Fruit fly (Drosophila melanogaster): ENCODE measurements around the gene CG3407.

dm6 chr2L:3844898-3845713, 31.9 kb upstream of the CG3407 start:
- no peak for TF ChIP-seq Gug (GFP tag; IDR thresholded peaks at IDR 0.05)
- TF ChIP-seq CG13296 (GFP tag; optimal IDR thresholded peaks at IDR 0.05) = no peak
- no peak for TF ChIP-seq CG31388 (GFP tag; optimal IDR thresholded peaks at IDR 0.05)
- no peak for TF ChIP-seq Dek (tag; optimal IDR thresholded peaks at IDR 0.05)
- no peak for TF ChIP-seq Lpt (GFP tag; optimal IDR thresholded peaks at IDR 0.05)
- no peak for TF ChIP-seq CG14050 (GFP tag; IDR thresholded peaks at IDR 0.05)
- TF ChIP-seq chm (GFP tag; IDR thresholded peaks at IDR 0.05) = no peak
- TF ChIP-seq CG9609 (GFP tag; optimal IDR thresholded peaks at IDR 0.05) = no peak
- peak; percentile 67 for TF ChIP-seq CG18262 (tag; optimal IDR thresholded peaks at IDR 0.05)
- TF ChIP-seq Sox102F (GFP tag; optimal IDR thresholded peaks at IDR 0.05) = no peak
- TF ChIP-seq pfk (GFP tag; optimal IDR thresholded peaks at IDR 0.05) = no peak
- TF ChIP-seq Mrtf (GFP tag; IDR thresholded peaks at IDR 0.05) = no peak
- no peak for TF ChIP-seq tx (GFP tag; optimal IDR thresholded peaks at IDR 0.05)

Data from whole organism, embryonic.